Worm (Caenorhabditis elegans) whole organism, L2 larva: ENCODE results near the gene T20G5.9.

ENCODE experiments used
- C34F6.9 ChIP-seq: fragments of 150-350 bp; optimal IDR thresholded peaks from 2 replicates; lab custom pipeline; 2014; ENCODE audit warnings: missing biosample characterization, missing genetic modification characterization
- R02D3.7 ChIP-seq: fragments of 150-350 bp; optimal IDR thresholded peaks from 2 replicates; lab custom pipeline; 2014; ENCODE audit warnings: missing biosample characterization, missing genetic modification characterization
- Y55F3AM.14 ChIP-seq: fragments of 200-800 bp; sonication (Bioruptor generic); optimal IDR thresholded peaks from 2 replicates; lab custom pipeline; 2018; ENCODE audit warnings: mild to moderate bottlenecking, missing genetic modification characterization, missing compliant biosample characterization
- ZK546.5 ChIP-seq: sonication (generic microtip); optimal IDR thresholded peaks from 2 replicates; lab custom pipeline; 2017; ENCODE audit warnings: missing biosample characterization, missing genetic modification characterization
- alr-1 ChIP-seq: fragments of 150-350 bp; optimal IDR thresholded peaks from 2 replicates; lab custom pipeline; 2014; ENCODE audit warnings: missing biosample characterization, missing genetic modification characterization
- ama-1 ChIP-seq: fragments of 150-350 bp; optimal IDR thresholded peaks from 2 replicates; lab custom pipeline; 2018; ENCODE audit warnings: inconsistent platforms
- blmp-1 ChIP-seq: sonication (generic microtip); optimal IDR thresholded peaks from 2 replicates; lab custom pipeline; 2017; ENCODE audit warnings: missing genetic modification characterization, mild to moderate bottlenecking, missing compliant biosample characterization, antibody characterized with exemption, moderate library complexity; ENCODE audit not compliant: insufficient read depth
- ceh-16 ChIP-seq: fragments of 150-350 bp; optimal IDR thresholded peaks from 2 replicates; lab custom pipeline; 2014; ENCODE audit warnings: missing biosample characterization, missing genetic modification characterization
- crh-2 ChIP-seq: sonication (generic microtip); optimal IDR thresholded peaks from 2 replicates; lab custom pipeline; 2017; ENCODE audit warnings: missing biosample characterization, missing genetic modification characterization
- dmd-4 ChIP-seq: sonication (generic microtip); optimal IDR thresholded peaks from 2 replicates; lab custom pipeline; 2017; ENCODE audit warnings: missing biosample characterization, missing genetic modification characterization
- egl-27 ChIP-seq: sonication (generic microtip); optimal IDR thresholded peaks from 3 replicates; lab custom pipeline; 2017; ENCODE audit warnings: missing biosample characterization, missing genetic modification reagents, missing genetic modification characterization
- fos-1 ChIP-seq: fragments of 150-350 bp; optimal IDR thresholded peaks from 2 replicates; lab custom pipeline; 2014; ENCODE audit warnings: missing biosample characterization, missing genetic modification characterization
- gmeb-1 ChIP-seq: fragments of 150-350 bp; optimal IDR thresholded peaks from 2 replicates; lab custom pipeline; 2014; ENCODE audit warnings: missing biosample characterization, missing genetic modification characterization
- lin-13 ChIP-seq: fragments of 150-350 bp; optimal IDR thresholded peaks from 2 replicates; lab custom pipeline; 2014; ENCODE audit warnings: missing biosample characterization, missing genetic modification reagents, missing genetic modification characterization
- lsy-2 ChIP-seq, 2 experiments: fragments of 150-350 bp in 1 of 2; sonication (generic microtip) in 1 of 2; optimal IDR thresholded peaks; 2 replicates each; lab custom pipeline; 2014 to 2017; ENCODE audit warnings: missing biosample characterization in 2 of 2, missing genetic modification characterization in 2 of 2
- mab-5 ChIP-seq: fragments of 150-350 bp; optimal IDR thresholded peaks from 2 replicates; lab custom pipeline; 2014; ENCODE audit warnings: missing biosample characterization, missing genetic modification characterization
- mbf-1 ChIP-seq: sonication (generic microtip); optimal IDR thresholded peaks from 2 replicates; lab custom pipeline; 2017; ENCODE audit warnings: missing biosample characterization, missing genetic modification characterization
- mdl-1 ChIP-seq, 2 experiments: fragments of 150-350 bp in 1 of 2; sonication (generic microtip) in 1 of 2; optimal IDR thresholded peaks; 2 replicates each; lab custom pipeline; 2017; ENCODE audit warnings: missing biosample characterization in 2 of 2, missing genetic modification characterization in 2 of 2
- nhr-10 ChIP-seq: sonication (generic microtip); optimal IDR thresholded peaks from 2 replicates; lab custom pipeline; 2017; ENCODE audit warnings: missing biosample characterization, missing genetic modification characterization
- nhr-11 ChIP-seq: fragments of 150-350 bp; optimal IDR thresholded peaks from 2 replicates; lab custom pipeline; 2014; ENCODE audit warnings: missing biosample characterization, missing genetic modification characterization
- nhr-12 ChIP-seq: fragments of 150-350 bp; optimal IDR thresholded peaks from 2 replicates; lab custom pipeline; 2014; ENCODE audit warnings: missing biosample characterization, missing genetic modification characterization
- nhr-129 ChIP-seq: fragments of 150-350 bp; optimal IDR thresholded peaks from 2 replicates; lab custom pipeline; 2014; ENCODE audit warnings: missing biosample characterization, missing genetic modification characterization
- nhr-21 ChIP-seq: fragments of 150-350 bp; optimal IDR thresholded peaks from 2 replicates; lab custom pipeline; 2014; ENCODE audit warnings: missing biosample characterization, missing genetic modification characterization
- nhr-23 ChIP-seq: fragments of 150-350 bp; optimal IDR thresholded peaks from 2 replicates; lab custom pipeline; 2014; ENCODE audit warnings: missing biosample characterization, missing genetic modification reagents, missing genetic modification characterization
- nhr-237 ChIP-seq: fragments of 150-350 bp; optimal IDR thresholded peaks from 2 replicates; lab custom pipeline; 2014; ENCODE audit warnings: missing biosample characterization, missing genetic modification characterization
- nhr-25 ChIP-seq: fragments of 150-350 bp; sonication (generic microtip); optimal IDR thresholded peaks from 3 replicates; lab custom pipeline; 2014; ENCODE audit warnings: missing biosample characterization, missing genetic modification characterization
- nhr-6 ChIP-seq: fragments of 150-350 bp; optimal IDR thresholded peaks from 2 replicates; lab custom pipeline; 2014; ENCODE audit warnings: missing biosample characterization, missing genetic modification characterization
- peb-1 ChIP-seq: fragments of 150-350 bp; optimal IDR thresholded peaks from 2 replicates; lab custom pipeline; 2014; ENCODE audit warnings: missing biosample characterization, missing genetic modification characterization
- sem-4 ChIP-seq: fragments of 150-350 bp; optimal IDR thresholded peaks from 2 replicates; lab custom pipeline; 2014; ENCODE audit warnings: missing biosample characterization, missing genetic modification reagents, missing genetic modification characterization
- skn-1 ChIP-seq: sonication (generic microtip); optimal IDR thresholded peaks from 2 replicates; lab custom pipeline; 2017; ENCODE audit warnings: missing biosample characterization, missing genetic modification characterization
- sma-3 ChIP-seq: sonication (generic microtip); optimal IDR thresholded peaks from 2 replicates; lab custom pipeline; 2016; ENCODE audit warnings: missing genetic modification reagents, missing genetic modification characterization, missing compliant biosample characterization
- sma-9 ChIP-seq, 2 experiments: fragments of 150-350 bp in 1 of 2; sonication (generic microtip) in 1 of 2; optimal IDR thresholded peaks; 2 replicates each; lab custom pipeline; 2014 to 2016; ENCODE audit warnings: missing genetic modification characterization in 2 of 2, mild to moderate bottlenecking in 1 of 2, missing biosample characterization in 1 of 2, missing compliant biosample characterization in 1 of 2, missing genetic modification reagents in 1 of 2, moderate library complexity in 1 of 2
- unc-39 ChIP-seq: fragments of 150-350 bp; optimal IDR thresholded peaks from 2 replicates; lab custom pipeline; 2014; ENCODE audit warnings: missing biosample characterization, missing genetic modification characterization
- unc-55 ChIP-seq: fragments of 150-350 bp; sonication (generic microtip); optimal IDR thresholded peaks from 3 replicates; lab custom pipeline; 2014; ENCODE audit warnings: missing biosample characterization, missing genetic modification reagents, missing genetic modification characterization
- unc-62 ChIP-seq: fragments of 150-350 bp; optimal IDR thresholded peaks from 2 replicates; lab custom pipeline; 2014; ENCODE audit warnings: missing biosample characterization, missing genetic modification reagents, missing genetic modification characterization
- ztf-11 ChIP-seq: sonication (generic microtip); optimal IDR thresholded peaks from 2 replicates; lab custom pipeline; 2017; ENCODE audit warnings: missing biosample characterization, missing genetic modification characterization

The T20G5.9 gene

DNA sequence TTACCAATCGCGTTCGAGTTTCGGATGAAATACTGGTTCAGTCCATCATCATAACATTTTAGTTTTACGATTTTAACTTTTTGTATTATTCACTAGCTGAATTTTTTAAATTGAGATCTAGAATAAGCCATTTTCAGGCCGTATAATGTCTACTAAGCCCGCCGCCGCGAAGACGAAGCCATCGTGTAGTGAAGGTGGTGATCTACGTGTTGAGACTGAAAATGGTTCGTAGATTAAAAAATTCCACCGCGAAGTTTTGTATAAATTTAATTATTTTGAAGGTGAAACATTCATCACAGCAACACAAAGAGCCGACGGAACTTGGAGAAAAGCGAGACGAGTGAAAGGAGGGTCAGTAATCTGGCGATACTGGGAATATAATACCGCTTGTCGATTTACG, at the start of gene T20G5.9:
Gene T20G5.9, plus strand, starts transcription at position 138 of the 400 bp plus-strand sequence.
- TF ChIP-seq unc-62 (GFP tag; lab: Kevin White, UChicago) (no peak), mab-5 (tag; lab: Kevin White, UChicago) (no peak), sem-4 (tag; lab: Kevin White, UChicago) (no peak), unc-39 (tag; lab: Kevin White, UChicago) (no peak), R02D3.7 (tag; lab: Kevin White, UChicago) (no peak), egl-27 (no peak), nhr-25 (tag; lab: Kevin White, UChicago) (no peak), ama-1 (no peak), ceh-16 (tag; lab: Kevin White, UChicago) (no peak), dmd-4 (no peak), mbf-1 (tag; lab: Kevin White, UChicago) (no peak), ztf-11 (tag; lab: Kevin White, UChicago) (no peak), nhr-12 (tag; lab: Kevin White, UChicago) (no peak)

DNA sequence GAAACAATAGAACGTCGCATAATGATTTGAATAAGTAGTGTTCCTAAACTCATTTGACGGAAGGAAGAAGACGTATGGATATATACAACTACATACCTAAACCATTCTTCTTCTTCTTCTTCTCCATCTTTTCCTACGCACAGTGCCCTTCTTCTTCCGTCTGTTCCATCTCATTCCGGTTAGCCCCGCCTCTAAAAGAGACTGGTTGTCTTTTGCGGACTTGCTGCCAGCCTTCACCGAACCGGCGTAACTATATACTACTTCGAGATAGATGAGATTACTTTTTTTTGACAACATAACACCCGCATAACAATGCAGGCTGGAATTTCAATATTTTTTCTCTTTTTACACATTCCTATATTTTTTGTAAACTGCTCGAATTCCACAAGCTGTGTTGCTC, 49.3 kb upstream of the T20G5.9 start, which contains the start of the genes K08E5.5 and mua-3:
Gene K08E5.5, minus strand, starts transcription at position 101 of the 400 bp plus-strand sequence.
Gene mua-3, plus strand, starts transcription at position 313 of the 400 bp plus-strand sequence.
- TF ChIP-seq nhr-6 (tag; lab: Kevin White, UChicago) (no peak), nhr-129 (tag; lab: Kevin White, UChicago) (no peak), unc-62 (GFP tag; lab: Kevin White, UChicago) (no peak), gmeb-1 (tag; lab: Kevin White, UChicago) (no peak), peb-1 (tag; lab: Kevin White, UChicago) (no peak), egl-27 (no peak), unc-39 (tag; lab: Kevin White, UChicago) (no peak), R02D3.7 (tag; lab: Kevin White, UChicago) (no peak), blmp-1 (tag; lab: Kevin White, UChicago) (no peak), ztf-11 (tag; lab: Kevin White, UChicago) (no peak), Y55F3AM.14 (GFP tag; lab: Kevin White, UChicago) (no peak), ZK546.5 (tag; lab: Kevin White, UChicago) (no peak), crh-2 (tag; lab: Kevin White, UChicago) (no peak), lin-13 (GFP tag; lab: Kevin White, UChicago) (no peak), nhr-10 (tag; lab: Kevin White, UChicago) (no peak), C34F6.9 (tag; lab: Kevin White, UChicago) (no peak), lsy-2 (tag; optimal IDR thresholded peaks at IDR 0.05; lab: Kevin White, UChicago) (no peak), sma-9 (GFP tag; optimal IDR thresholded peaks at IDR 0.05; lab: Kevin White, UChicago) (no peak), sma-9 (tag; optimal IDR thresholded peaks at IDR 0.05; lab: Kevin White, UChicago) (no peak), mab-5 (tag; lab: Kevin White, UChicago) (no peak), nhr-23 (tag; lab: Kevin White, UChicago) (no peak)

DNA sequence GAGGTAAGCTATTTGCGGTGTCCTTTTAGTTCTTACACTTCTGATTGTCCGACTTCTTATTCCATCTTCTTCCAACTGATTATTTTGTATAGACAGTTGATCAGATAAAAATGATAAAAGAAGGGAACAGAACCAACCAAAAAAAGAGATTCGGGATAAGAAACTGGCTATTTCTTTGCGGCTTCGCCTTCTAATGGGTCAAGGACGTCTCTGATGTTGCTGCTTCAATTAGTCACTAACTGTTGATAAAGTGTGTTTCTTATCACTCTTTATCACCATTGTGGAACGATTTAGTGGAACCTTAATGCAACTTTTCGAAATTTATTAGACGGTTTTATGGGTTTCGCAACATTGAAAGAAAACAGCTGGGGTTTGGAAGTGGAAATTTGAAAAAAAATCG, 39.4 kb upstream of the T20G5.9 start:
- TF ChIP-seq R02D3.7 (tag; lab: Kevin White, UChicago) (no peak), fos-1 (tag; lab: Kevin White, UChicago) (peak; percentile 58), nhr-11 (tag; lab: Kevin White, UChicago) (no peak), skn-1 (tag; lab: Kevin White, UChicago) (no peak), mbf-1 (tag; lab: Kevin White, UChicago) (no peak), nhr-21 (tag; lab: Kevin White, UChicago) (peak; percentile 7)

DNA sequence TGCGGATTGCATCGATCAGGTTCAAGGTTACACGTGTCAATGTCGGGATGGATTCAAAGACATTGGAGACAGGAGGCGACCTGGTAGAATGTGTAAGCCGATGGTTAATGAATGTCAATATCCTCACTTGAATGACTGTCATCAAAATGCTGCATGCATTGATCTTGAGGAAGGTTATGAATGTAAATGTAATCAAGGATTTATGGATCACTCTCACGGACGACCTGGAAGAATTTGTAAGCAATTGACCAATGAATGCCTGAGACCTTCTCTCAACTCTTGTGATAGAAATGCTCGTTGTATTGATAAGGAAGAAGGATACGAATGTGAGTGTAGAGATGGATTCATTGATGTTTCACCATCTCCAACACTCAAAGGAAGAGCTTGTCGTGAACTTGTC, 31.6 kb upstream of the T20G5.9 start:
- TF ChIP-seq skn-1 (tag; lab: Kevin White, UChicago) (no peak), unc-39 (tag; lab: Kevin White, UChicago) (no peak), nhr-237 (tag; lab: Kevin White, UChicago) (no peak), unc-55 (GFP tag; lab: Kevin White, UChicago) (no peak), ceh-16 (tag; lab: Kevin White, UChicago) (no peak), lsy-2 (tag; optimal IDR thresholded peaks at IDR 0.05; lab: Kevin White, UChicago) (no peak), alr-1 (no peak), Y55F3AM.14 (GFP tag; lab: Kevin White, UChicago) (no peak), lin-13 (GFP tag; lab: Kevin White, UChicago) (no peak), R02D3.7 (tag; lab: Kevin White, UChicago) (no peak), nhr-21 (tag; lab: Kevin White, UChicago) (no peak), ztf-11 (tag; lab: Kevin White, UChicago) (no peak), nhr-10 (tag; lab: Kevin White, UChicago) (no peak), mdl-1 (tag; optimal IDR thresholded peaks at IDR 0.05; lab: Kevin White, UChicago) (no peak), sma-3 (GFP tag; lab: Kevin White, UChicago) (no peak)
- TF ChIP-seq, all 48 proteins: peak for 0
